Worm (Caenorhabditis elegans) whole organism, L4/young adult: ENCODE data around the gene F46B6.2.

ENCODE experiments used
- W03F9.2 ChIP-seq: fragments of 150-350 bp; optimal IDR thresholded peaks from 2 replicates; lab custom pipeline; 2014; ENCODE audit warnings: missing biosample characterization, missing genetic modification characterization
- dao-5 ChIP-seq: sonication (generic microtip); optimal IDR thresholded peaks from 2 replicates; lab custom pipeline; 2016; ENCODE audit warnings: missing genotype, missing genetic modification characterization, moderate library complexity, missing compliant biosample characterization
- him-1 ChIP-seq: sonication (generic microtip); optimal IDR thresholded peaks from 2 replicates; lab custom pipeline; 2016; ENCODE audit warnings: missing genotype, missing genetic modification reagents, missing genetic modification characterization, missing compliant biosample characterization

F46B6.2 gene

ce11 chrV:9750308-9750707, 21.8 kb upstream of the F46B6.2 start, which contains the start of gene F58E6.4:
Gene F58E6.4 (minus strand): TSS chrV:9750408.
- TF ChIP-seq dao-5 (tag; lab: Kevin White, UChicago) (no peak), him-1 (tag; lab: Kevin White, UChicago) (no peak), W03F9.2 (tag; lab: Kevin White, UChicago) (no peak)

DNA sequence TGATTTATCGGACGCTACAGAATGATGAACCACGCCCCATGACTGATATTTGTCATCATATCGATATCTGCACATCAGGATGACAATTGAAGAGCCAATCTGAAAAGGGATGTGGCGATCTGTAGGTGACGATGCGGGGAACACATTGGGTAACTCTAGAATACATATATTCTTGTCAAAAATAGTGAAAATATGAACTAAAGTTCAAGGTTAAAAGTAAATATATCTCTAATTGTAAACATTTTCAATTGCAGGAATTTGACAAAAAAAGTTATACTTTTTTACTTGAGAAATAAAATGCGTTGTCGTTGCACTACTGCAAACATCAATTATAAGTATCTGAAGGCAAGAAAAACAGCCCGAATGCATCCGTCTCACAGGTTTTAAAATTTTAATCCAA, 19.2 kb upstream of the F46B6.2 start, which contains the start of gene F58E6.6:
Gene F58E6.6 (minus strand): TSS at position 101 of the 400 bp plus-strand sequence.
- TF ChIP-seq W03F9.2 (tag; lab: Kevin White, UChicago) = no peak
- TF ChIP-seq him-1 (tag; lab: Kevin White, UChicago) = no peak
- TF ChIP-seq dao-5 (tag; lab: Kevin White, UChicago) = no peak

- TF ChIP-seq W03F9.2 (tag; lab: Kevin White, UChicago) = no peak
- no peak for TF ChIP-seq him-1 (tag; lab: Kevin White, UChicago)
- no peak for TF ChIP-seq dao-5 (tag; lab: Kevin White, UChicago)
These were observed 18.5 kb upstream of the F46B6.2 start for ce11 chrV:9753554-9753953.

DNA sequence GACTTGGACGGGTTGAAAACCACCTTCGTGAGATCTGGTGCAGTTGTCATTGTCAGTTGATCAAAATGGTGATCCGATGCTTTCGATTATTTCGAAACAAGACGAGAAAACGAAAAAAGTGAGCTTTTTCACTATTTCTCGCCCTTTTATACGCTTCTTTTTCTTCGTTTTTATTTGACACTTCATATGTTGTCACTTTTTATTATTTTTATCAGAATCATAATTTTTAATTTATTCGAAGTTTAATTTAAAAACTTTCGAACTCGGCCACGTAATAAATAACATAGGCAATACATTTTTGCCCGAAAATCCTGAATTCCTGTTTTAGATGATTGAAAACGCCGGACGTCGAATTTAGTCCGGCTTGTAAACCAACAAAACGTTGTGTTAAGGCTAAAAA, 17.6 kb upstream of the F46B6.2 start, which contains the start of gene F58E6.5:
Gene F58E6.5 (minus strand): TSS at position 101 of the 400 bp plus-strand sequence.
- TF ChIP-seq him-1 (tag; lab: Kevin White, UChicago) (no peak), W03F9.2 (tag; lab: Kevin White, UChicago) (no peak), dao-5 (tag; lab: Kevin White, UChicago) (no peak)

DNA sequence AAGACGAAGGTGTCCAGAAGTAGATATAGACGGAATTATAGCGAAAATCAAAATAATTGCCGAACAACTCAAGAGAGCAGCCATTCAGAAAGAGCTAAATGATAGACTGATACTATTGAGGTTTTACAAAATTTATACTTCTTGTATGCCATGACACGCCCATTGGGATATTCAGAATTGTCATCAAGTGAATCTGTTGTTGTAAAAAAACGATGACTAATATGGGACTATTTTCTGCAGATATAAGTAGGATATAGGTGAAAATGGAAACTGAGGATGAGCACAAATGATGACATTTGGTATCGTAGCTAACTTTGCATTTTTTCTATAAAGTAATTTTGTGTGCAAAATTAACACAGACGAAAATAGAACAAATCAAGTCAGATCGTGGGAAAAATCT, 16.4 kb upstream of the F46B6.2 start, which contains the start of gene F58E6.8:
Gene F58E6.8 (minus strand): TSS at position 101 of the 400 bp plus-strand sequence.
- TF ChIP-seq W03F9.2 (tag; lab: Kevin White, UChicago) = no peak
- no peak for TF ChIP-seq him-1 (tag; lab: Kevin White, UChicago)
- TF ChIP-seq dao-5 (tag; lab: Kevin White, UChicago) = no peak

ce11 chrV:9756242-9756641, 15.8 kb upstream of the F46B6.2 start, which contains the start of gene hrg-3:
Gene hrg-3 (plus strand): TSS chrV:9756468.
- TF ChIP-seq dao-5 (tag; lab: Kevin White, UChicago) (no peak), W03F9.2 (tag; lab: Kevin White, UChicago) (no peak), him-1 (tag; lab: Kevin White, UChicago) (no peak)

DNA sequence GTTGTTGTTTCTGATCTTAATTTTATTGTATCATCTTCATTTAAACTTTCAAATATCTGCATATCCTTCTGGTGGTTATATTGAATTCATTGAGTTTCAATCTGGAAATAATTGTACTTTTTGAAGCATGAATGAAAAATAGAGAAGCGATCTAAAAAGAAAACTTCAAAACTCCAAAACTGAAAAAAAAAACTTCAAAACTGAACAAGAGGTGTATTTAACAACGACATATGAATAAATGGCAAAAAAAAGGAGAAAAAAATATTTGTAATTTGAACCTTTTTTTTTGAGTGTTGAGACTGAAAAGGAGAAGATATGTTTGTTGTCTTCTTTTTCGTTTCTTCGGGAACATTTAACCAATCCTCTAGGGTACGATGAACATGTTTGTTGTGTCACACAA, 14.2 kb upstream of the F46B6.2 start, which contains the start of gene F58E6.11:
Gene F58E6.11 (minus strand): TSS at position 101 of the 400 bp plus-strand sequence.
- no peak for TF ChIP-seq him-1 (tag; lab: Kevin White, UChicago)
- no peak for TF ChIP-seq dao-5 (tag; lab: Kevin White, UChicago)
- no peak for TF ChIP-seq W03F9.2 (tag; lab: Kevin White, UChicago)

- TF ChIP-seq him-1 (tag; lab: Kevin White, UChicago) = no peak
- TF ChIP-seq W03F9.2 (tag; lab: Kevin White, UChicago) = no peak
- TF ChIP-seq dao-5 (tag; lab: Kevin White, UChicago) = no peak
These were observed 13.6 kb upstream of the F46B6.2 start for ce11 chrV:9758437-9758836.

- TF ChIP-seq him-1 (tag; lab: Kevin White, UChicago) = no peak
These were observed 8.3 kb upstream of the F46B6.2 start for ce11 chrV:9763759-9764158.

- no peak for TF ChIP-seq him-1 (tag; lab: Kevin White, UChicago)
These were observed 7.5 kb upstream of the F46B6.2 start for ce11 chrV:9764552-9764951.

ce11 chrV:9765622-9766021, 6.5 kb upstream of the F46B6.2 start:
- TF ChIP-seq him-1 (tag; lab: Kevin White, UChicago) (no peak), dao-5 (tag; lab: Kevin White, UChicago) (no peak), W03F9.2 (tag; lab: Kevin White, UChicago) (no peak)

- TF ChIP-seq him-1 (tag; lab: Kevin White, UChicago) (no peak), W03F9.2 (tag; lab: Kevin White, UChicago) (no peak), dao-5 (tag; lab: Kevin White, UChicago) (no peak)
These were observed 4.1 kb upstream of the F46B6.2 start for ce11 chrV:9767941-9768340.

- TF ChIP-seq him-1 (tag; lab: Kevin White, UChicago) = no peak
- no peak for TF ChIP-seq dao-5 (tag; lab: Kevin White, UChicago)
- TF ChIP-seq W03F9.2 (tag; lab: Kevin White, UChicago) = no peak
These were observed 3.0 kb upstream of the F46B6.2 start, which contains the start of gene unc-42 for ce11 chrV:9768828-9769778. Gene unc-42 (minus strand): TSS chrV:9769391.
